Worm (Caenorhabditis elegans) whole organism, midembryonic: ENCODE measurements around the gene T02C1.2.

Experiments
- T22C8.4 ChIP-seq: fragments of 200-800 bp; sonication (Bioruptor generic); IDR thresholded peaks from 2 replicates; pipeline ENCODE4 v1.3.6; 2022; ENCODE audit warnings: missing genetic modification characterization, missing compliant biosample characterization
- cog-1 ChIP-seq: sonication (generic microtip); optimal IDR thresholded peaks from 2 replicates; lab custom pipeline; 2016; ENCODE audit warnings: missing genetic modification characterization, missing compliant biosample characterization
- flt-1 ChIP-seq: fragments of 200-800 bp; sonication (Bioruptor generic); IDR thresholded peaks from 2 replicates; pipeline ENCODE4 v1.3.6; 2022; ENCODE audit warnings: missing genetic modification characterization, missing compliant biosample characterization
- klf-2 ChIP-seq: fragments of 200-800 bp; sonication (Bioruptor generic); conservative IDR thresholded peaks from 2 replicates; pipeline ENCODE4 v1.3.6; 2022; ENCODE audit warnings: missing genetic modification reagents, missing genetic modification characterization, missing compliant biosample characterization
- med-1 ChIP-seq: sonication (generic microtip); optimal IDR thresholded peaks from 2 replicates; lab custom pipeline; 2017; ENCODE audit warnings: missing genetic modification characterization, mild to moderate bottlenecking, missing compliant biosample characterization, antibody characterized with exemption, missing genetic modification reagents; ENCODE audit not compliant: insufficient read depth
- ref-1 ChIP-seq: fragments of 200-800 bp; sonication (Bioruptor generic); conservative IDR thresholded peaks from 2 replicates; pipeline ENCODE4 v1.3.6; 2022; ENCODE audit warnings: missing genetic modification reagents, missing genetic modification characterization, missing compliant biosample characterization
- tab-1 ChIP-seq: fragments of 200-800 bp; sonication (Bioruptor generic); IDR thresholded peaks from 2 replicates; pipeline ENCODE4 v1.3.6; 2022; ENCODE audit warnings: missing genetic modification characterization, missing compliant biosample characterization
- ztf-23 ChIP-seq: fragments of 200-800 bp; sonication (Bioruptor generic); IDR thresholded peaks from 2 replicates; pipeline ENCODE4 v1.3.6; 2022; ENCODE audit warnings: missing genetic modification reagents, missing genetic modification characterization, missing compliant biosample characterization
- ztf-29 ChIP-seq: fragments of 200-800 bp; sonication (Bioruptor generic); IDR thresholded peaks from 2 replicates; pipeline ENCODE4 v1.3.6; 2022; ENCODE audit warnings: missing genetic modification reagents, missing genetic modification characterization, missing compliant biosample characterization

Gene T02C1.2

ce11 chrIII:9239983-9240382 lies 10.8 kb upstream of the T02C1.2 start, which contains the start of gene saeg-2:
Gene saeg-2 (plus strand): TSS chrIII:9240363.
- TF ChIP-seq flt-1 (GFP tag; lab: Robert Waterston, UW) (no peak), ztf-23 (0 out of 2 replicates have a peak, but pooled peaks have one; percentile 7)

DNA sequence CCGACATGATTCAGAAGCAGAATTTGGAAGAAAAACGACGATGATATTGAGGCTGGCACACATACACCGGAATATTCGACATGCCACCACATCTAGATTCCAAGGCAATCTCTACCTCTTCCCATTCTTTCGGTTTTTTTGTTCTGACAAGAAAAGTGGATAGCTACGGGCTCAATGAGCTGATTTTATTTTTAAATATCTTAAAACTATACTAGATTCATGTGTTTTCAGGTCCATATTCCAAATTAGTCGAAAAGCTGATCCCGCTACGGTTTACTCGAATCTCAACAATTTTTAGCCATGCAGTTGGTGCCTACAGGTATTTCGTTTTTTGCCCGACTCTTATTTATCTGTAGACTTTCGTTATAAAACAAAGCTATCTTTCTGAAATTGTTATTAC lies 8.2 kb upstream of the T02C1.2 start, which contains the start of gene dat-1:
Gene dat-1 (plus strand): TSS at position 301 of the 400 bp plus-strand sequence.
- no peak for TF ChIP-seq klf-2 (GFP tag; lab: Robert Waterston, UW)
- TF ChIP-seq T22C8.4 = no peak
- no peak for TF ChIP-seq ref-1 (GFP tag; lab: Robert Waterston, UW)
- TF ChIP-seq med-1 = no peak
- no peak for TF ChIP-seq ztf-29

DNA sequence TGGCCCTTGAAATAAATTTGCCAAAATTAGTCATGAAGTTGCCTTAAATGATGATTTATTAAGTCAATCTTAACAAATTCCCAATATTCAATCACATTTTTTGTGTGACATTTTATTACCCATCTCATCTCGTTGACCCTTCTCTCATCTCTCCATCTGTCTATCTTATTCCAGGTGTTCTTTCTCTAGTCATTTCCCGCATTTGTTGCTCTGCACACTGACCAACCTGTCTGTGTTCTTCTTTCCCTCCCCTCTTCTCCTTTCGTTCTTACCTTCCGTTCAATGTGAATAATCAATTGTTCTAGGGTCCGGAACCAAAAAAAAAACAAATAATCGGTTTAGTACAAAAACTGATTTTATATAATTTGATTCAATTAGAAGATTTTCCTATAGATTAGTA lies 3.6 kb upstream of the T02C1.2 start, which contains the start of gene T02C1.1:
Gene T02C1.1 (plus strand): TSS at position 305 of the 400 bp plus-strand sequence.
- no peak for TF ChIP-seq T22C8.4

ce11 chrIII:9254988-9255387 lies 4.2 kb downstream of the T02C1.2 start:
- no peak for TF ChIP-seq klf-2 (GFP tag; lab: Robert Waterston, UW)
- no peak for TF ChIP-seq cog-1 (tag; lab: Kevin White, UChicago)
- no peak for TF ChIP-seq ztf-29
- no peak for TF ChIP-seq med-1
- TF ChIP-seq ztf-23 = no peak
- TF ChIP-seq T22C8.4 = no peak
- no peak for TF ChIP-seq ref-1 (GFP tag; lab: Robert Waterston, UW)
- no peak for TF ChIP-seq tab-1 (GFP tag; lab: Robert Waterston, UW)
- no peak for TF ChIP-seq flt-1 (GFP tag; lab: Robert Waterston, UW)

ce11 chrIII:9255801-9256200 lies 5.0 kb downstream of the T02C1.2 start:
- TF ChIP-seq T22C8.4 (no peak), tab-1 (GFP tag; lab: Robert Waterston, UW) (no peak), ref-1 (GFP tag; lab: Robert Waterston, UW) (no peak)

- TF ChIP-seq tab-1 (GFP tag; lab: Robert Waterston, UW) (no peak), ztf-29 (no peak), cog-1 (tag; lab: Kevin White, UChicago) (no peak), T22C8.4 (no peak), ref-1 (GFP tag; lab: Robert Waterston, UW) (no peak)
Observed at ce11 chrIII:9256961-9257360, 6.1 kb downstream of the T02C1.2 start, which contains the start of gene M01A8.1. Gene M01A8.1 (plus strand): TSS chrIII:9257261.

DNA sequence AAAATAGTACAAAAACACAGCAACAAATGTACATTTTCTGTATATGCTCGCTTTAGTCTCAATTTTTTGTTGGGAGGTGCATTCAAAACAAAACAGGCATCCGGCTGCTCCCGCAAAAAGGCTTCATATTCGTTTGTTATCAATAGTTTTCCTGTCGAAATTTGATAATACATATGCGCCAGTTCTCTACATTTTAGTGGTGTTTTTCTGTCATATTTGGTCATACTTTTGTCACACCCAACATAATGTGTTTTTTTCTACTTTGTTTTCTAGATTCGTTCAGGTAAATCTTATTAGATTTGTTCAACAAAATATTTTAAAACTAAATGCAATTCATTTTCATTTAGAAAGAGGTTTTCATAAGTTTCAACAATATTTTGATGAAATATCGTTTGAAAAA lies 7.7 kb downstream of the T02C1.2 start:
- TF ChIP-seq flt-1 (GFP tag; lab: Robert Waterston, UW) (no peak), tab-1 (GFP tag; lab: Robert Waterston, UW) (no peak), ztf-29 (no peak)

DNA sequence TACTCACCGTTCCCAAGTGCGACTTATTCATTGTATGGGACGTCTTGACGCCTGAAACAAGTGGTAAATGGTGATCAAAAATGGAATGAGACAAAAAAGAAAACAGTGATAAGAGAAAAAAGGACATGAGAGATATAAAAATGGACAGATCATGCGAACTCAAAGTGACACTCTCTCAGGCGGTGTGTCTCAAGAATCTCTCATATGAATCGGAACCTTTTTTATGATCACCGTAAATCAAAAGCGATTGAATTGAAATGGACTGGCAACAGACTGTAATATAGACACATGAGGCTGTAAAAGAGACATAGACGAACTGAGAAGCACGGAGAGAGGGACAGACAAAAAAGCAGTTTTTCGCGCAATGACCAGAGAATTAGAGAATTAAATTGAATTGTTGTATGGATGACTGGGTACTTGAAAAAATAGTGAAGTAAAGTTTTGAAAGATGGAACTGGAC lies 18.2 kb downstream of the T02C1.2 start, which contains the start of gene clip-1:
Gene clip-1 (minus strand): TSS at position 51 of the 460 bp plus-strand sequence.
- TF ChIP-seq ztf-23 = no peak
- TF ChIP-seq flt-1 (GFP tag; lab: Robert Waterston, UW) = no peak
- no peak for TF ChIP-seq cog-1 (tag; lab: Kevin White, UChicago)
- no peak for TF ChIP-seq tab-1 (GFP tag; lab: Robert Waterston, UW)
- TF ChIP-seq klf-2 (GFP tag; lab: Robert Waterston, UW) = no peak
- no peak for TF ChIP-seq med-1

DNA sequence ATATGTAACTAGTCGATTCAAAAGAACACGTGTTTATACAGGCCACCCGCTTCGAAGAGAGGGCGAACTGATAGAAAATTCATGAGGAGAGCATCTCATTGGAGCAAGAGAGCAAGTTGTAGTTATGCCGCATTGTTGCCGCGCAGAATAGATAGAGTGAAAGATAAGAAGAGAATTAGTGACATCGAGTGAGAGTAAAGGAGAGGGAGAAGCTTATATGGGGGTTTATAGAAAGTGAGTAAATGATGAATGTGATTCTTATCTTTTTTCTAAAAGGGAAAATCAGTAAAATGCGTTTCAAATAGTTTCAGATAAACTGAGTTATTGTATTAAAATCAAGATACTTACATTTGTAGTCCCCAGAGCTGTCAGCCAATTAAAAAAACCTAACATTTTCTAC lies 19.4 kb downstream of the T02C1.2 start:
- no peak for TF ChIP-seq cog-1 (tag; lab: Kevin White, UChicago)
- no peak for TF ChIP-seq flt-1 (GFP tag; lab: Robert Waterston, UW)
- no peak for TF ChIP-seq ztf-29
- no peak for TF ChIP-seq T22C8.4
- TF ChIP-seq tab-1 (GFP tag; lab: Robert Waterston, UW) = no peak

DNA sequence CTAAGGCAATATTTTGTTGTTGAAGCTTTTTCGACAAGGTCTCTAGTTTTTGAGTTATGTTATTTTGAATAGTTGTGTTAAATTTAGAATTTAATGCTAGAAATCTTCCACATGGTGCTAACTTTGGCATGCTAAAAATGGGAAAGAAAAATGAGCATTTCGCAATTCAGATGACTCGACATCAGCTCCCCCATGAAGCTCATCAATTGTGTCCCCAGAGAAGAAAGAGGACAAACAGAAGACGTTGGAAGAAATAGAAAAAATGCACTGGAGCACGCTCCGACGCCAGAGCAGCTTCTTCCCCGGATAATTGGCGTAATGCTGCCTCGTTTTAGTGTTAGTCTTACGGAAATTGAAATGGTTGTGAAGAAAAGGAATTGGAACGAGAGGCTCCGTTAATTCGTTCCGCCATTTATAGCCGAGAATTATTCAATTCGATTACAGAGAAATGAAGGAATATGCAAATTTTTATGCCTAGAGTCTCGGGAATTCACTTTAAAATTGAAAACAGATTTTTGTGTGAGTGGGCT lies 20.6 kb downstream of the T02C1.2 start:
- TF ChIP-seq ref-1 (GFP tag; lab: Robert Waterston, UW) (no peak), tab-1 (GFP tag; lab: Robert Waterston, UW) (no peak), ztf-29 (no peak), T22C8.4 (no peak), med-1 (no peak), cog-1 (tag; lab: Kevin White, UChicago) (no peak), klf-2 (GFP tag; lab: Robert Waterston, UW) (no peak), flt-1 (GFP tag; lab: Robert Waterston, UW) (no peak), ztf-23 (no peak)

- no peak for TF ChIP-seq ref-1 (GFP tag; lab: Robert Waterston, UW)
Observed at ce11 chrIII:9272107-9272506, 21.3 kb downstream of the T02C1.2 start.

ce11 chrIII:9277803-9278202 lies 27.0 kb downstream of the T02C1.2 start:
- TF ChIP-seq T22C8.4 = no peak
- no peak for TF ChIP-seq cog-1 (tag; lab: Kevin White, UChicago)
- no peak for TF ChIP-seq klf-2 (GFP tag; lab: Robert Waterston, UW)
- TF ChIP-seq tab-1 (GFP tag; lab: Robert Waterston, UW) = no peak
- TF ChIP-seq med-1 = no peak
- no peak for TF ChIP-seq ref-1 (GFP tag; lab: Robert Waterston, UW)
- TF ChIP-seq ztf-23 = no peak
- TF ChIP-seq ztf-29 = no peak
- TF ChIP-seq flt-1 (GFP tag; lab: Robert Waterston, UW) = no peak
